Fruit fly (Drosophila melanogaster): ENCODE results near the gene Rop.
A peak's percentile ranks its signal among the peaks of the same experiment; 100 is the strongest.

The Rop gene

dm6 chr3L:4107120-4107519 lies 31.7 kb downstream of the Rop start (continued):
- TF ChIP-seq Jarid2 (GFP tag; optimal IDR thresholded peaks at IDR 0.05) (no peak), CG12155 (GFP tag; optimal IDR thresholded peaks at IDR 0.05) (no peak), Med (GFP tag) (peak; percentile 52), CG8478 (optimal IDR thresholded peaks at IDR 0.05) (no peak), tll (GFP tag; optimal IDR thresholded peaks at IDR 0.05) (no peak), CG14667 (GFP tag; IDR thresholded peaks at IDR 0.05) (no peak), chn (GFP tag; optimal IDR thresholded peaks at IDR 0.05) (no peak), dmrt99B (tag; optimal IDR thresholded peaks at IDR 0.05) (no peak)

DNA sequence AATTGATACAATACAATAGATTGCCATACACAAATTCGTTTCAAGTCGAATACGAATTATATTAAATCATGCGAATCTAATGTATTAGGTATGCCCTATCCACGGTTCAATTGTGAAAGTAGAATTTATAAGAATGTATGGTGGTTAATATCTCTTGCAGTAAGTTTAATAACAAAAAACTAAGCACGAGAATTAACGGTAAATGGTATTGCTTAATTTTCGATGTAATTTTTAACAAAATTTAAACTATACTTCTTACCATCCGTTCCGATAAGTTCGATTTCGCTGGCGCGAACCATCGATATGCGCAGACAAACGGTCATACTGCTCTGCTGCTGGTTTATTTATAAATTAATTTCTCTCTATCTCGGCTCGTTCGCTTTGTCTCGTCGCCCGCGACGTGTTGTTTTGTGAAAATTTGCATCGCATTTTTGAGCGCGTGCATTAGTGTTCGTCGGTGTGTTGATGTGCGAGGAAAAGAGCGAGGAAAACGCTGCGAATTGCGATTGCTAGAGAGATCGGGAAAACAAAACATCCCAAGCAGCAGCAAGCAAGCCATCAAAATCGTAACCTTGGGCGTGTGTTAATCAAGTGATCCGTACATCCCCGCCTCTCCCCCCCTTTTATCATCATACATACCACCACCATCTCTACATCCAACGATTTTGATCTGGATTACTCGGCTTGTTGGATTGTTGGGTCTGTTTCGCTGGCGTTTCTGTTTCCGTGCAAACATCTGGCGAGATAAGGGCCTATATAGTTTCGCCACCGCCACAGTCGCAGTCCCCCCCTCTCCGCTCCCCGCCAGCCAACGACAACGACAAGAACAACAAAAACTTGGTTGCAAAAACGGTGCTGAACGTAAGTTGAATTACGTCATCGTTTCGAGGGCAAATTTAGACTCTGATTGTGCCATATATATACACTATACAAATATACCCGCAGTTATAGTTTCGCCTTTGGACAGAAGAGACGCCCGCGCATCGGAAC lies 35.2 kb downstream of the Rop start, which contains the start of gene Fit1:
Gene Fit1 (plus strand): TSS at position 307 of the 990 bp plus-strand sequence.
- TF ChIP-seq grau (tag; optimal IDR thresholded peaks at IDR 0.05) (no peak), Dref (GFP tag; IDR thresholded peaks at IDR 0.05) (peak; percentile 84), CG8290 (GFP tag; optimal IDR thresholded peaks at IDR 0.05) (no peak), CG8290 (tag; optimal IDR thresholded peaks at IDR 0.05) (no peak), CG13775 (GFP tag; optimal IDR thresholded peaks at IDR 0.05) (no peak), CG13287 (GFP tag; IDR thresholded peaks at IDR 0.05; ENCODE audit: partially characterized antibody) (peak; percentile 50), phol (tag; optimal IDR thresholded peaks at IDR 0.05) (no peak), CG7372 (GFP tag; IDR thresholded peaks at IDR 0.05) (no peak), mirr (GFP tag; optimal IDR thresholded peaks at IDR 0.05) (peak; percentile 62), sd (tag; optimal IDR thresholded peaks at IDR 0.05) (peak; percentile 82), CG42726 (GFP tag; IDR thresholded peaks at IDR 0.05; ENCODE audit: partially characterized antibody) (no peak), Trl (optimal IDR thresholded peaks at IDR 0.05) (peak in 1 of 2 experiments; percentile 18), Trl (GFP tag; optimal IDR thresholded peaks at IDR 0.05) (no peak), pzg (GFP tag; optimal IDR thresholded peaks at IDR 0.05) (peak; percentile 54), chinmo (GFP tag; IDR thresholded peaks at IDR 0.05; ENCODE audit: partially characterized antibody) (peak; percentile 82), CG3838 (GFP tag; optimal IDR thresholded peaks at IDR 0.05) (no peak), Meics (GFP tag; optimal IDR thresholded peaks at IDR 0.05) (no peak), CG30020 (tag; optimal IDR thresholded peaks at IDR 0.05) (peak; percentile 12), bbx (GFP tag; IDR thresholded peaks at IDR 0.05; ENCODE audit: partially characterized antibody) (peak; percentile 79), Ada2b (GFP tag; IDR thresholded peaks at IDR 0.05) (no peak), CG10267 (tag; optimal IDR thresholded peaks at IDR 0.05) (no peak), CG6175 (GFP tag; IDR thresholded peaks at IDR 0.05) (peak; percentile 69; the same call in 1 of the 3 replicates), CG14860 (GFP tag; IDR thresholded peaks at IDR 0.05; ENCODE audit: partially characterized antibody) (peak; percentile 40; the same call in 2 of the 3 replicates), CG7928 (GFP tag; optimal IDR thresholded peaks at IDR 0.05) (no peak), abd-A (tag; optimal IDR thresholded peaks at IDR 0.05) (peak; percentile 80), CG17186 (GFP tag; optimal IDR thresholded peaks at IDR 0.05) (peak; percentile 55), CG8388 (GFP tag; optimal IDR thresholded peaks at IDR 0.05) (no peak), Oaz (GFP tag; IDR thresholded peaks at IDR 0.05) (no peak), Antp (GFP tag; optimal IDR thresholded peaks at IDR 0.05) (no peak), Pdp1 (GFP tag; optimal IDR thresholded peaks at IDR 0.05) (peak in 1 of 2 experiments; percentile 95), Ptx1 (GFP tag; IDR thresholded peaks at IDR 0.05) (no peak), Nf-YC (tag; optimal IDR thresholded peaks at IDR 0.05) (no peak), zen2 (GFP tag; IDR thresholded peaks at IDR 0.05; ENCODE audit: partially characterized antibody) (peak; percentile 33; the same call in 1 of the 3 replicates), NFAT (GFP tag; IDR thresholded peaks at IDR 0.05) (no peak), CG7745 (tag; optimal IDR thresholded peaks at IDR 0.05) (no peak), sna (GFP tag; IDR thresholded peaks at IDR 0.05; ENCODE audit: partially characterized antibody) (no peak), HLHmδ (GFP tag; optimal IDR thresholded peaks at IDR 0.05) (no peak), pum (GFP tag; optimal IDR thresholded peaks at IDR 0.05) (no peak), CG6765 (GFP tag; optimal IDR thresholded peaks at IDR 0.05) (no peak)
